Worm (Caenorhabditis elegans): ENCODE results near the gene C03A3.2.

- TF ChIP-seq unc-55 (GFP tag; optimal IDR thresholded peaks at IDR 0.05), result no peak
- TF ChIP-seq lin-11 (tag; optimal IDR thresholded peaks at IDR 0.05), result no peak
- no peak for TF ChIP-seq nfya-1 (tag; optimal IDR thresholded peaks at IDR 0.05)
- no peak for TF ChIP-seq hlh-13 (GFP tag; optimal IDR thresholded peaks at IDR 0.05)
- TF ChIP-seq ceh-34 (tag; optimal IDR thresholded peaks at IDR 0.05), result no peak
- no peak for TF ChIP-seq C38D4.7 (GFP tag; optimal IDR thresholded peaks at IDR 0.05)
- no peak for TF ChIP-seq ahr-1 (tag; optimal IDR thresholded peaks at IDR 0.05)
- no peak for TF ChIP-seq tbx-2 (tag; optimal IDR thresholded peaks at IDR 0.05)
- no peak for TF ChIP-seq elt-2 (tag; optimal IDR thresholded peaks at IDR 0.05)
- TF ChIP-seq odd-2 (tag; optimal IDR thresholded peaks at IDR 0.05), result no peak
- TF ChIP-seq elt-4 (tag; optimal IDR thresholded peaks at IDR 0.05), result no peak
Observed at ce11 chrX:11287617-11288016, 25.0 kb downstream of the C03A3.2 start, which contains the start of gene F38B2.4.
